Worm (Caenorhabditis elegans): ENCODE data around the gene taf-6.2.
A peak's percentile ranks its signal among the peaks of the same experiment; 100 is the strongest.

taf-6.2 gene

DNA sequence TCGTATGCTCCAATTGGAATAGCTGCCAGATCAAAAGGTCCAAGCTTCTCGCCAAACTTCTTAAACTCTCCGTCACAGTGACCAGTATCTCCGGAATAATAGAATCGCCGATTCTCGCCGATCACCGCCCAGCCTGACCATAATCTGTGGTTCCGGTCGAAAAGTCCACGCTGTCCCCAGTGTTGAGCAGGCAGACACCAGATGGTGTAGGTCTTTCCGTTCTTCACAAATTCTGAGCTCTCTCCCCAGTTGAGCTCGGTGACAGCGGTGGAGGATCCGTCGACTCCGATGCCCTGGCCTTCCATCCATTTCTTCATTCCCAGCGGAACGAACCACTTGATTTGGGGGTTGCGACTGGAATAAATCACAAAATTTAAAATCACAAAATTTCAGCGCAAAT is 41.7 kb upstream of the taf-6.2 start:
- TF ChIP-seq F23B12.7 (tag; optimal IDR thresholded peaks at IDR 0.05; ENCODE audit: insufficient read depth), result no peak
- TF ChIP-seq madf-3 (GFP tag; IDR thresholded peaks at IDR 0.05), result 0 out of 2 replicates have a peak, but pooled peaks have one; percentile 17
- TF ChIP-seq chd-7 (tag; optimal IDR thresholded peaks at IDR 0.05), result no peak
- peak; percentile 60; the same call in 1 of the 2 replicates for TF ChIP-seq zfh-2 (GFP tag; conservative IDR thresholded peaks at IDR 0.05)
- no peak for TF ChIP-seq let-526 (GFP tag; IDR thresholded peaks at IDR 0.05)
- no peak for TF ChIP-seq zim-3 (tag; optimal IDR thresholded peaks at IDR 0.05)

DNA sequence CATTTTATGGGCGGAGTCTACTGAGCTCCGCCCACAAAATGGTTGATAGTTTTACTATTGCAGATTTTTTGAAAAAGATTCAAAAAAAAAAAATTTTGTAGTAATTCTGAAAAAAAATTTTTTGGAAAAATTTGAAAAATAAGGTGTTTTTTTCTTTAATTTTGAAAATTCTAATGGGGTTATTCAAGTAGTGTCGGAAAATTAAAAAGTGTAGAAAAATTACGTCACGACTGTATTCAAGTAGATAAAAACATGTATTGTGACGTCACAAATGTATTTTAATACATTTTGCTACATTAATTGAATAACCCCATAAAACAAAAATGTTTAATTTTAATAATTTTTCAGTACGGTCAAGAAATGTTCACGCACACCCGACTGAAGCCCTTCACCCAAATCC is 38.8 kb upstream of the taf-6.2 start:
- TF ChIP-seq lin-35 (GFP tag; optimal IDR thresholded peaks at IDR 0.05) (no peak), ztf-26 (tag; optimal IDR thresholded peaks at IDR 0.05) (no peak), egrh-3 (GFP tag; IDR thresholded peaks at IDR 0.05) (no peak), T26A5.8 (tag; optimal IDR thresholded peaks at IDR 0.05) (no peak), K11D2.4 (GFP tag; IDR thresholded peaks at IDR 0.05) (no peak), repo-1 (tag; optimal IDR thresholded peaks at IDR 0.05) (no peak), madf-3 (GFP tag; IDR thresholded peaks at IDR 0.05) (no peak), B0035.1 (tag; optimal IDR thresholded peaks at IDR 0.05) (no peak)

DNA sequence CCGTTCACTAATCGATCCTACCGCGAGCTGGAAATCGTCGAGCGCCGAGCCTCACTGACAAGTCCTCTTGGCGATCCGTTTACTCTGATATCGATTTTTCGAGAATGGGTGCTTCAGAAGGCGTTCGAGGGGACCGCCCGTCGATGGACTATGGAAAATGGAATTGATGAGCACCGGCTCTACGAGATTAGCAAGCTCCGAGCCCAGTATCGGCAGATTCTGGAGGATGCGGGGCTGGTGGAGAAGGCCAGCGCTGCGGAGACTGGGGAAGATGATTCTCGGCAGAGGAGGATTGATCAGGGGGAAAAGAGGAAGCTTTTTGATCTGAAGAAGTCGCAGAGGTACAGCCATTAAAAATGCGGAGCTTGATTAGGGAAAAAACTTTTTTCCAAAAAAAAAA is 36.9 kb upstream of the taf-6.2 start:
- 0 out of 2 replicates have a peak, but pooled peaks have one; percentile 48 for TF ChIP-seq nhr-120 (GFP tag; IDR thresholded peaks at IDR 0.05)
- TF ChIP-seq egrh-3 (GFP tag; IDR thresholded peaks at IDR 0.05), result peak; percentile 20; the same call in 1 of the 2 replicates
- TF ChIP-seq F33H1.4 (GFP tag; IDR thresholded peaks at IDR 0.05), result no peak
- TF ChIP-seq zfh-2 (GFP tag; conservative IDR thresholded peaks at IDR 0.05), result peak; percentile 81

DNA sequence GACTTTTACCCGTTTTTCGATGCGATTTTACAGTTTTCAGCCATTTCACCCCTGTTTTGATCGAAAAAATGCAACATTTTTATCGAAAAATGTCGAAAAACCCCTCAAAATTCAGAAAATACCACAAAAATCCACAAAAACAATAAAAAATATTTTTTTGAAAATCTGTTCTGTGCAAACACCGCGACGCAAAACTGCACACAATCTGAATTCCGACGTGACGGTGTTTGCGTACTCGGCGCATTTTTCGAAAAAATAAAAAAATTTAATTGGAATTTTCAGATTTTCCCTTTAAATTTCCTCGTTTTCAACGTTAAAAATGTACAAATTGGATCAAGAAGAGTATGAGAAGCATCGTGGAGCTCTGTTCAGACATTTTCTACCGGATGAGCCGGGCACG is 31.3 kb upstream of the taf-6.2 start, which contains the start of gene smgl-2:
TSS of gene smgl-2 (plus strand) at position 320 of the 400 bp plus-strand sequence.
- no peak for TF ChIP-seq F49E8.2 (tag; optimal IDR thresholded peaks at IDR 0.05; ENCODE audit: insufficient read depth)
- no peak for TF ChIP-seq dpff-1 (tag; optimal IDR thresholded peaks at IDR 0.05)
- no peak for TF ChIP-seq egl-18 (GFP tag; IDR thresholded peaks at IDR 0.05)
- TF ChIP-seq bed-2 (GFP tag; IDR thresholded peaks at IDR 0.05), result no peak
- TF ChIP-seq nfyb-1 (GFP tag; IDR thresholded peaks at IDR 0.05), result no peak
- no peak for TF ChIP-seq attf-3 (GFP tag; conservative IDR thresholded peaks at IDR 0.05)
- TF ChIP-seq ztf-26 (tag; optimal IDR thresholded peaks at IDR 0.05), result no peak
- peak; percentile 43 for TF ChIP-seq athp-1 (tag; optimal IDR thresholded peaks at IDR 0.05)
- no peak for TF ChIP-seq aptf-2 (GFP tag; conservative IDR thresholded peaks at IDR 0.05)
- TF ChIP-seq tbp1 (GFP tag; optimal IDR thresholded peaks at IDR 0.05), result peak; percentile 40
- TF ChIP-seq F23B12.7 (tag; optimal IDR thresholded peaks at IDR 0.05; ENCODE audit: insufficient read depth), result peak; percentile 24
- TF ChIP-seq let-607 (tag; optimal IDR thresholded peaks at IDR 0.05), result no peak
- TF ChIP-seq rcor-1 (GFP tag; IDR thresholded peaks at IDR 0.05), result 0 out of 2 replicates have a peak, but pooled peaks have one; percentile 28
- TF ChIP-seq hlh-26 (GFP tag; conservative IDR thresholded peaks at IDR 0.05), result no peak
- TF ChIP-seq mcd-1 (GFP tag; IDR thresholded peaks at IDR 0.05), result peak; percentile 75
- TF ChIP-seq F22D6.2 (tag; optimal IDR thresholded peaks at IDR 0.05), result no peak
- no peak for TF ChIP-seq let-526 (GFP tag; IDR thresholded peaks at IDR 0.05)
- TF ChIP-seq nhr-90 (tag; optimal IDR thresholded peaks at IDR 0.05), result no peak
- TF ChIP-seq hmg-20 (GFP tag; IDR thresholded peaks at IDR 0.05), result no peak
- no peak for TF ChIP-seq C06A6.2 (GFP tag; conservative IDR thresholded peaks at IDR 0.05)
- TF ChIP-seq D2030.7 (GFP tag; IDR thresholded peaks at IDR 0.05), result peak; percentile 46; the same call in 1 of the 2 replicates
- TF ChIP-seq mes-4 (tag; optimal IDR thresholded peaks at IDR 0.05), result no peak
- no peak for TF ChIP-seq ceh-91 (GFP tag; IDR thresholded peaks at IDR 0.05)
- no peak for TF ChIP-seq ceh-79 (tag; optimal IDR thresholded peaks at IDR 0.05)
- peak; percentile 30 for TF ChIP-seq dpl-1 (GFP tag; optimal IDR thresholded peaks at IDR 0.05)
- TF ChIP-seq die-1 (tag; optimal IDR thresholded peaks at IDR 0.05), result no peak
- TF ChIP-seq lin-40 (tag; optimal IDR thresholded peaks at IDR 0.05), result peak; percentile 63
- TF ChIP-seq chd-7 (tag; optimal IDR thresholded peaks at IDR 0.05), result no peak
- no peak for TF ChIP-seq F39B2.1 (GFP tag; IDR thresholded peaks at IDR 0.05)
- TF ChIP-seq B0035.1 (tag; optimal IDR thresholded peaks at IDR 0.05), result no peak
- peak; percentile 52; the same call in 1 of the 2 replicates for TF ChIP-seq K11D2.4 (GFP tag; IDR thresholded peaks at IDR 0.05)
- no peak for TF ChIP-seq T07F8.4 (tag; optimal IDR thresholded peaks at IDR 0.05)
- no peak for TF ChIP-seq sptf-2 (GFP tag; optimal IDR thresholded peaks at IDR 0.05)
- no peak for TF ChIP-seq Y79H2A.3 (GFP tag; conservative IDR thresholded peaks at IDR 0.05)

Measured in whole organism, young adult.